Worm (Caenorhabditis elegans) whole organism, early embryonic: ENCODE data around the gene dmsr-11.

Experiments
- B0310.2 ChIP-seq: sonication (generic microtip); optimal IDR thresholded peaks from 2 replicates; lab custom pipeline; 2016; ENCODE audit warnings: mild to moderate bottlenecking, missing genetic modification characterization, missing compliant biosample characterization
- ama-1 ChIP-seq: fragments of 150-350 bp; optimal IDR thresholded peaks from 2 replicates; lab custom pipeline; 2014
- ceh-13 ChIP-seq: fragments of 200-800 bp; sonication (Bioruptor generic); optimal IDR thresholded peaks from 2 replicates; lab custom pipeline; 2018; ENCODE audit warnings: mild to moderate bottlenecking, missing genetic modification characterization, missing compliant biosample characterization
- ceh-36 ChIP-seq: sonication (generic microtip); optimal IDR thresholded peaks from 2 replicates; lab custom pipeline; 2016; ENCODE audit warnings: missing genetic modification characterization, inconsistent platforms, missing compliant biosample characterization
- flt-1 ChIP-seq: fragments of 200-800 bp; sonication (Bioruptor generic); IDR thresholded peaks from 2 replicates; pipeline ENCODE4 v1.3.6; 2022; ENCODE audit warnings: missing genetic modification characterization, missing compliant biosample characterization
- hmg-4 ChIP-seq: fragments of 200-800 bp; sonication (Bioruptor generic); optimal IDR thresholded peaks from 2 replicates; lab custom pipeline; 2018; ENCODE audit warnings: mild to moderate bottlenecking, missing genetic modification characterization, missing compliant biosample characterization
- hnd-1 ChIP-seq: sonication (generic microtip); optimal IDR thresholded peaks from 2 replicates; lab custom pipeline; 2016; ENCODE audit warnings: missing genetic modification characterization, missing compliant biosample characterization
- pes-1 ChIP-seq: fragments of 200-800 bp; sonication (Bioruptor generic); IDR thresholded peaks from 2 replicates; pipeline ENCODE4 v1.3.6; 2022; ENCODE audit warnings: missing genetic modification reagents, missing genetic modification characterization, missing compliant biosample characterization
- scrt-1 ChIP-seq: fragments of 200-800 bp; sonication (Bioruptor generic); IDR thresholded peaks from 2 replicates; pipeline ENCODE4 v1.3.6; 2022; ENCODE audit warnings: missing genetic modification characterization, missing compliant biosample characterization
- sea-1 ChIP-seq: fragments of 200-800 bp; sonication (Bioruptor generic); conservative IDR thresholded peaks from 2 replicates; pipeline ENCODE4 v1.3.6; 2022; ENCODE audit warnings: missing genetic modification characterization, missing compliant biosample characterization
- tbx-11 ChIP-seq: fragments of 200-800 bp; sonication (Bioruptor generic); IDR thresholded peaks from 2 replicates; pipeline ENCODE4 v1.3.6; 2022; ENCODE audit warnings: missing genetic modification characterization, missing compliant biosample characterization
- tbx-37 ChIP-seq: fragments of 200-800 bp; sonication (Bioruptor generic); conservative IDR thresholded peaks from 2 replicates; pipeline ENCODE4 v1.3.6; 2022; ENCODE audit warnings: missing genetic modification reagents, missing genetic modification characterization, missing compliant biosample characterization
- tra-4 ChIP-seq: sonication (generic microtip); optimal IDR thresholded peaks from 2 replicates; lab custom pipeline; 2017; ENCODE audit warnings: missing genetic modification characterization, missing compliant biosample characterization

- no peak for TF ChIP-seq tra-4 (tag; lab: Kevin White, UChicago)
- no peak for TF ChIP-seq hnd-1 (tag; lab: Kevin White, UChicago)
- no peak for TF ChIP-seq pes-1 (GFP tag; lab: Robert Waterston, UW)
- TF ChIP-seq ceh-13 (GFP tag; lab: Kevin White, UChicago): no peak
- TF ChIP-seq scrt-1 (GFP tag; lab: Robert Waterston, UW): no peak
- no peak for TF ChIP-seq ama-1 (lab: Kevin White, UChicago)
- TF ChIP-seq B0310.2 (tag; lab: Kevin White, UChicago): no peak
- TF ChIP-seq tbx-37 (GFP tag; lab: Robert Waterston, UW): no peak
- TF ChIP-seq tbx-11 (GFP tag; lab: Robert Waterston, UW): no peak
- TF ChIP-seq hmg-4: no peak
- TF ChIP-seq flt-1 (GFP tag; lab: Robert Waterston, UW): no peak
- TF ChIP-seq ceh-36 (tag; lab: Kevin White, UChicago): no peak
- no peak for TF ChIP-seq sea-1 (GFP tag; lab: Robert Waterston, UW)
These were observed 15.9 kb upstream of the dmsr-11 start, which contains the start of gene dmsr-13 for ce11 chrV:6819812-6820211.
